Worm (Caenorhabditis elegans) whole organism, midembryonic: ENCODE results near the gene T21D12.14.

Experiments used
- cog-1 ChIP-seq: sonication (generic microtip); optimal IDR thresholded peaks from 2 replicates; lab custom pipeline; 2016; ENCODE audit warnings: missing genetic modification characterization, missing compliant biosample characterization
- flt-1 ChIP-seq: fragments of 200-800 bp; sonication (Bioruptor generic); IDR thresholded peaks from 2 replicates; pipeline ENCODE4 v1.3.6; 2022; ENCODE audit warnings: missing genetic modification characterization, missing compliant biosample characterization
- ref-1 ChIP-seq: fragments of 200-800 bp; sonication (Bioruptor generic); conservative IDR thresholded peaks from 2 replicates; pipeline ENCODE4 v1.3.6; 2022; ENCODE audit warnings: missing genetic modification reagents, missing genetic modification characterization, missing compliant biosample characterization
- tab-1 ChIP-seq: fragments of 200-800 bp; sonication (Bioruptor generic); IDR thresholded peaks from 2 replicates; pipeline ENCODE4 v1.3.6; 2022; ENCODE audit warnings: missing genetic modification characterization, missing compliant biosample characterization
- ztf-23 ChIP-seq: fragments of 200-800 bp; sonication (Bioruptor generic); IDR thresholded peaks from 2 replicates; pipeline ENCODE4 v1.3.6; 2022; ENCODE audit warnings: missing genetic modification reagents, missing genetic modification characterization, missing compliant biosample characterization
- ztf-29 ChIP-seq: fragments of 200-800 bp; sonication (Bioruptor generic); IDR thresholded peaks from 2 replicates; pipeline ENCODE4 v1.3.6; 2022; ENCODE audit warnings: missing genetic modification reagents, missing genetic modification characterization, missing compliant biosample characterization

DNA sequence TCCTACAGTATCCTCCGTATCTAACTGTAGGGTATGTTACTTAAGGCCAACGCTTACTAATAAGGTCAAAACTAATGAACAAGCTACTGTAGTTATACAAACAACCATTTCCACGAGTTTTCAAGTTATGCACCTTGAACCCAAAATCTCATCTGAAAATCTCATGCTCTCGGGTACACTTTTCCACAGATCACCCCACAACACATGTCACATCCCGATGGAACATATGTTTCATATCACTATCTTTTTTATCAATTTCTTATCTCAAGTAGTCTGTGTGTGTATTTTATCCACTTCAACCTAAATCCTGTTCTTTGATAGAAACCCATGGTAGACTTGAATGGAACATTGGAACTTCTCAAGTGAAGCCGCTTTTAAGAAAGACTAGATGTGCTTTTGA, 12.4 kb upstream of the T21D12.14 start:
- TF ChIP-seq ztf-29 (GFP tag; lab: Robert Waterston, UW) (no peak), tab-1 (GFP tag; lab: Robert Waterston, UW) (no peak), flt-1 (GFP tag; lab: Robert Waterston, UW) (no peak), ref-1 (GFP tag; lab: Robert Waterston, UW) (no peak), ztf-23 (GFP tag; lab: Robert Waterston, UW) (no peak), cog-1 (no peak)
